Worm (Caenorhabditis elegans) whole organism, L4 larva: Measurements from ENCODE around the gene fcho-1.

Source experiments
- F37D6.2 ChIP-seq: sonication (generic microtip); optimal IDR thresholded peaks from 2 replicates; lab custom pipeline; 2016; ENCODE audit warnings: mild to moderate bottlenecking, missing genetic modification characterization, missing compliant biosample characterization
- R02D3.7 ChIP-seq: fragments of 150-350 bp; sonication (generic microtip); optimal IDR thresholded peaks from 3 replicates; lab custom pipeline; 2014; ENCODE audit warnings: missing biosample characterization, missing genetic modification characterization
- ZK546.5 ChIP-seq, 2 experiments: sonication (generic microtip); optimal IDR thresholded peaks; 2 replicates each; lab custom pipeline; 2017; ENCODE audit warnings: missing biosample characterization in 2 of 2, missing genetic modification characterization in 2 of 2
- lsy-2 ChIP-seq, 2 experiments: fragments of 150-350 bp in 1 of 2; sonication (generic microtip) in 1 of 2; optimal IDR thresholded peaks; 2 replicates each; lab custom pipeline; 2014 to 2017; ENCODE audit warnings: missing biosample characterization in 2 of 2, missing genetic modification characterization in 2 of 2
- mxl-3 ChIP-seq: fragments of 200-800 bp; sonication (Bioruptor generic); optimal IDR thresholded peaks from 2 replicates; lab custom pipeline; 2018; ENCODE audit warnings: mild to moderate bottlenecking, missing genetic modification characterization, missing compliant biosample characterization
- spr-1 ChIP-seq: sonication (generic microtip); optimal IDR thresholded peaks from 2 replicates; lab custom pipeline; 2016; ENCODE audit warnings: mild to moderate bottlenecking, missing genetic modification characterization, missing compliant biosample characterization

DNA sequence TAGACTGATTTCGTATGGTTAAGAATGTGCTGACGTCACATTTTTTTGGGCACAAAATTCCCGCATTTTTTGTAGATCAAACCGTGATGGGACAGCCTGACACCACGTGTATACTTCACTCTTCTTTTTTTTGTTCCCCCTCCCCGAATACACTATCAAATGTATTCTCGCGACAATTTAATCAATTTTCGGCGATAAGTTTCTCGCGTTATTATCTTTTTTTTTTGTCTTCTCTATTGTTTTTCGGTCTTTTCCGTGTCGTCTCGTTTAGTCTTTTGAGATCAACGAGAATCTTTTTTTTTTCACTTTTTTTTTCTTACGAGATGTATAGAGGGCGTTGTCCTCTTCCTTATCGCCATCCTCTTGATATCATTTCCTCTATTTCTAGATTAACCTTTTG is 4.9 kb downstream of the fcho-1 start:
- peak; percentile 87 for TF ChIP-seq mxl-3 (GFP tag; lab: Kevin White, UChicago)
- no peak for TF ChIP-seq lsy-2 (tag; optimal IDR thresholded peaks at IDR 0.05; lab: Kevin White, UChicago)
- no peak for TF ChIP-seq spr-1 (tag; lab: Kevin White, UChicago)
- no peak for TF ChIP-seq F37D6.2 (tag; lab: Kevin White, UChicago)
- TF ChIP-seq ZK546.5 (tag; optimal IDR thresholded peaks at IDR 0.05; lab: Kevin White, UChicago) = no peak
- no peak for TF ChIP-seq R02D3.7
